Worm (Caenorhabditis elegans): ENCODE results near the gene F46B6.10.

Gene F46B6.10

ce11 chrV:9752918-9753317 is 48.9 kb downstream of the F46B6.10 start, which contains the start of gene F58E6.6:
Gene F58E6.6 (minus strand): TSS chrV:9753018.
- TF ChIP-seq nfya-2 (GFP tag; IDR thresholded peaks at IDR 0.05) = no peak
- TF ChIP-seq F22D6.2 (tag; optimal IDR thresholded peaks at IDR 0.05) = no peak
- TF ChIP-seq F57C9.4 (tag; optimal IDR thresholded peaks at IDR 0.05) = no peak
- TF ChIP-seq C06A6.2 (GFP tag; conservative IDR thresholded peaks at IDR 0.05) = no peak
- TF ChIP-seq B0336.3 (GFP tag; IDR thresholded peaks at IDR 0.05) = no peak
- TF ChIP-seq him-1 (tag; optimal IDR thresholded peaks at IDR 0.05) = no peak
- TF ChIP-seq Y56A3A.18 (GFP tag; IDR thresholded peaks at IDR 0.05) = no peak
- TF ChIP-seq T07F8.4 (tag; optimal IDR thresholded peaks at IDR 0.05) = no peak
- TF ChIP-seq F37B4.10 (GFP tag; IDR thresholded peaks at IDR 0.05) = no peak
- no peak for TF ChIP-seq rec-8 (tag; optimal IDR thresholded peaks at IDR 0.05)
- no peak for TF ChIP-seq ceh-79 (tag; optimal IDR thresholded peaks at IDR 0.05)
- no peak for TF ChIP-seq T26A5.8 (tag; optimal IDR thresholded peaks at IDR 0.05)
